Fruit fly (Drosophila melanogaster): ENCODE results near the gene CG42526.

Gene CG42526

dm6 chr3L:9429665-9430607 lies 5.3 kb downstream of the CG42526 start, which contains the start of the genes RpS17 and MTF-1 (continued):
- TF ChIP-seq CG3407 (GFP tag; optimal IDR thresholded peaks at IDR 0.05) (peak; percentile 30), BEAF-32 (GFP tag; optimal IDR thresholded peaks at IDR 0.05) (peak; percentile 44), CG8089 (GFP tag; optimal IDR thresholded peaks at IDR 0.05) (peak; percentile 22), CG7271 (tag; optimal IDR thresholded peaks at IDR 0.05) (peak; percentile 60), CG14710 (tag; optimal IDR thresholded peaks at IDR 0.05) (peak; percentile 58), CG31365 (tag; optimal IDR thresholded peaks at IDR 0.05) (peak; percentile 25), CG7786 (GFP tag; optimal IDR thresholded peaks at IDR 0.05) (no peak), knrl (GFP tag; IDR thresholded peaks at IDR 0.05; ENCODE audit: partially characterized antibody) (no peak), CG7963 (GFP tag; IDR thresholded peaks at IDR 0.05; ENCODE audit: partially characterized antibody) (no peak), CG4404 (GFP tag; IDR thresholded peaks at IDR 0.05) (no peak), CG11723 (GFP tag; optimal IDR thresholded peaks at IDR 0.05) (peak; percentile 26), CG4854 (GFP tag; optimal IDR thresholded peaks at IDR 0.05) (no peak), Nf-YA (GFP tag; IDR thresholded peaks at IDR 0.05) (peak; percentile 73), nmo (GFP tag; optimal IDR thresholded peaks at IDR 0.05) (peak; percentile 48), gem (tag; optimal IDR thresholded peaks at IDR 0.05) (peak; percentile 35), CG10147 (GFP tag; optimal IDR thresholded peaks at IDR 0.05) (no peak), Pdp1 (GFP tag; optimal IDR thresholded peaks at IDR 0.05) (peak in 1 of 2 experiments; percentile 57), Sin3A (optimal IDR thresholded peaks at IDR 0.05) (no peak), GATAe (GFP tag; conservative IDR thresholded peaks at IDR 0.05) (no peak), CG2202 (tag; optimal IDR thresholded peaks at IDR 0.05) (peak; percentile 43), cas (GFP tag; IDR thresholded peaks at IDR 0.05) (no peak), ash1 (GFP tag; optimal IDR thresholded peaks at IDR 0.05) (no peak), jigr1 (GFP tag; IDR thresholded peaks at IDR 0.05) (no peak), CG3281 (GFP tag; optimal IDR thresholded peaks at IDR 0.05) (peak; percentile 67), CG2199 (GFP tag; IDR thresholded peaks at IDR 0.05) (no peak), CG8281 (tag; optimal IDR thresholded peaks at IDR 0.05) (no peak), CG32532 (GFP tag; IDR thresholded peaks at IDR 0.05) (peak; percentile 66), Lhr (GFP tag; optimal IDR thresholded peaks at IDR 0.05) (peak; percentile 72), gce (GFP tag; IDR thresholded peaks at IDR 0.05) (peak; percentile 51; the same call in 1 of the 3 replicates), CG12219 (GFP tag; optimal IDR thresholded peaks at IDR 0.05) (peak; percentile 45), HHEX (GFP tag; optimal IDR thresholded peaks at IDR 0.05) (peak; percentile 68), ftz-f1 (GFP tag; optimal IDR thresholded peaks at IDR 0.05) (no peak), CG30431 (GFP tag; optimal IDR thresholded peaks at IDR 0.05) (peak; percentile 12), CG13123 (GFP tag; optimal IDR thresholded peaks at IDR 0.05) (peak; percentile 24), CG15601 (tag; optimal IDR thresholded peaks at IDR 0.05) (peak; percentile 63), Hey (tag; optimal IDR thresholded peaks at IDR 0.05) (no peak), CG12391 (tag; optimal IDR thresholded peaks at IDR 0.05) (peak; percentile 44), eve (GFP tag; optimal IDR thresholded peaks at IDR 0.05) (no peak), sens (GFP tag) (peak; percentile 88), ab (GFP tag; optimal IDR thresholded peaks at IDR 0.05) (no peak), CG15073 (GFP tag; optimal IDR thresholded peaks at IDR 0.05) (no peak), pum (GFP tag; optimal IDR thresholded peaks at IDR 0.05) (no peak), CG17568 (GFP tag; optimal IDR thresholded peaks at IDR 0.05) (peak; percentile 78), CG3847 (GFP tag; IDR thresholded peaks at IDR 0.05) (peak; percentile 34; the same call in 1 of the 2 replicates), Bteb2 (GFP tag; optimal IDR thresholded peaks at IDR 0.05) (no peak), Fer1 (GFP tag; optimal IDR thresholded peaks at IDR 0.05) (peak; percentile 61), Myb (GFP tag; optimal IDR thresholded peaks at IDR 0.05) (no peak), YL-1 (GFP tag; optimal IDR thresholded peaks at IDR 0.05) (peak; percentile 83), Optix (GFP tag; IDR thresholded peaks at IDR 0.05) (0 out of 3 replicates have a peak, but pooled peaks have one; percentile 35)
